Worm (Caenorhabditis elegans) whole organism, L3 larva: Measurements from ENCODE around the gene kcnl-1.

ENCODE experiments used
- ama-1 ChIP-seq: fragments of 150-350 bp; optimal IDR thresholded peaks from 2 replicates; lab custom pipeline; 2018
- ceh-28 ChIP-seq: fragments of 150-350 bp; optimal IDR thresholded peaks from 2 replicates; lab custom pipeline; 2014; ENCODE audit warnings: missing biosample characterization, missing genetic modification reagents, missing genetic modification characterization
- egl-5 ChIP-seq: fragments of 150-350 bp; optimal IDR thresholded peaks from 2 replicates; lab custom pipeline; 2017; ENCODE audit warnings: missing biosample characterization, missing genetic modification reagents, missing genetic modification characterization, inconsistent platforms
- mdl-1 ChIP-seq: fragments of 150-350 bp; optimal IDR thresholded peaks from 2 replicates; lab custom pipeline; 2014; ENCODE audit warnings: missing biosample characterization, missing genetic modification characterization
- nhr-11 ChIP-seq: fragments of 150-350 bp; optimal IDR thresholded peaks from 2 replicates; lab custom pipeline; 2014; ENCODE audit warnings: missing biosample characterization, missing genetic modification characterization

DNA sequence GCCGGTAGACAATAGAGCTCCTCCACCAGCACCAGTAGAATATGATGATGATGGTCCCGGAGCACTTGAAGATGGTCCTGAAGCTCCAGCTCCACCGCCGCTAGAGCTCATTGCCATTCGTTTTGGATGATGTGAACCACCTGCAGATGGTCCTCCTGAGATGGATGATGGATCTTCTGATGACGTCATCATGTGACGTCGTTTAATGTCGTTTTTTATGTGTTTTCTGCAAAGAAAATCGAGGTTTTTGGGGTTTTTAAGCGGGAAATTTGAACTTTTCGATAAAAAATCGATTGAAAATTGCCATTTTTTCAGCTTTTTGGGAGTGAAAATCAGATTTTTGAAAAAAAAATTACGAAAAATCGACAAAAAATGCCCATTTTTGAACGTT is 71.0 kb downstream of the kcnl-1 start:
- TF ChIP-seq ama-1 (lab: Kevin White, UChicago): no peak
- no peak for TF ChIP-seq egl-5
- no peak for TF ChIP-seq nhr-11 (tag; lab: Kevin White, UChicago)
- TF ChIP-seq ceh-28 (tag; lab: Kevin White, UChicago): no peak
- TF ChIP-seq mdl-1 (tag; lab: Kevin White, UChicago): no peak
